Fruit fly (Drosophila melanogaster) whole organism: ENCODE data around the gene CG15570.

Experiments used
- psq ChIP-seq: fragments of >200 bp; optimal IDR thresholded peaks from 2 replicates; lab custom pipeline; 2017
- usp ChIP-seq: fragments of >200 bp; optimal IDR thresholded peaks from 2 replicates; lab custom pipeline; 2017; ENCODE audit warnings: missing biosample characterization, missing genetic modification characterization, mixed read lengths

DNA sequence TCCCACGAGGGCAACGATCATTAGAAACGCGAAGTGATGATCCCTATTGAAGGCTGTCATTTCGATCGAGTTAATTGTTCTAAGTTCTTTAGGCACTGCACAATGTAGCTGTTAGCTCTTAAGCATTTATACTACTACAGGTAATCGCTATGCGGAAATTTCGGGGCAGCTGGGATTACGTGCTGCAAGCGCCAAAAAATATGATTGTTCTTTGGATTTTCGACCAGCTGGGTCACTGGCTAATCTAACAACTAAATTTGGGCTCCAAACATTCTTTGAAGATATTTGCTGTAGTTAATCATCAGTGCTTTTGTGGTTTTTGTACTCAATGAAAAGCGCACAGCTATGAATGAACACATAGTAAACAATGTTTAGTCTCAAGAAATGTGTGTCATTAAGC is 676 bp upstream of the CG15570 start, which contains the start of gene CG15571:
- TF ChIP-seq usp (GFP tag; lab: Kevin White, UChicago) = no peak
- TF ChIP-seq psq (lab: Kevin White, UChicago) = no peak
